Fruit fly (Drosophila melanogaster) whole organism, embryonic: ENCODE results near the gene SmydA-9.
A peak's percentile ranks its signal among the peaks of the same experiment; 100 is the strongest.

ENCODE experiments used
- Abd-B ChIP-seq: fragments of 200-800 bp; sonication (Bioruptor generic); optimal IDR thresholded peaks from 2 replicates; lab custom pipeline; 2018; ENCODE audit warnings: missing biosample characterization, mild to moderate bottlenecking, missing genetic modification characterization, moderate library complexity
- CG10366 ChIP-seq: fragments of 200-800 bp; sonication (Bioruptor generic); IDR thresholded peaks from 2 replicates; pipeline ENCODE4 v1.3.6; 2022; ENCODE audit warnings: missing biosample characterization, missing genetic modification characterization
- CG12391 ChIP-seq: fragments of 200-800 bp; sonication (Bioruptor generic); optimal IDR thresholded peaks from 3 replicates; lab custom pipeline; 2018; ENCODE audit warnings: missing biosample characterization, mild to moderate bottlenecking, missing genetic modification characterization, moderate library complexity
- CG14014 ChIP-seq: fragments of 200-800 bp; sonication (Bioruptor generic); IDR thresholded peaks from 2 replicates; pipeline ENCODE4 v1.3.6; 2022; ENCODE audit warnings: missing biosample characterization, missing genetic modification characterization
- CG15011 ChIP-seq: fragments of 200-800 bp; sonication (Bioruptor generic); optimal IDR thresholded peaks from 3 replicates; lab custom pipeline; 2018; ENCODE audit warnings: missing biosample characterization, mild to moderate bottlenecking, missing genetic modification characterization
- CG1647 ChIP-seq: fragments of 200-800 bp; sonication (Bioruptor generic); optimal IDR thresholded peaks from 3 replicates; lab custom pipeline; 2016; ENCODE audit warnings: missing biosample characterization, missing genetic modification characterization
- CG1832 ChIP-seq: fragments of 200-800 bp; sonication (Bioruptor generic); optimal IDR thresholded peaks from 2 replicates; lab custom pipeline; 2017; ENCODE audit warnings: missing biosample characterization, mild to moderate bottlenecking, missing genetic modification characterization, inconsistent platforms
- CG18599 ChIP-seq: fragments of 200-800 bp; sonication (Bioruptor generic); optimal IDR thresholded peaks from 3 replicates; lab custom pipeline; 2017; ENCODE audit warnings: missing biosample characterization, missing genetic modification characterization, mild to moderate bottlenecking, moderate library complexity, missing genetic modification reagents
- CG2712 ChIP-seq: fragments of 200-800 bp; optimal IDR thresholded peaks from 3 replicates; lab custom pipeline; 2019; ENCODE audit warnings: missing biosample characterization, mild to moderate bottlenecking, missing genetic modification characterization, moderate library complexity
- CG30020 ChIP-seq: fragments of 200-800 bp; optimal IDR thresholded peaks from 2 replicates; lab custom pipeline; 2019; ENCODE audit warnings: missing biosample characterization, mild to moderate bottlenecking, missing genetic modification characterization, moderate library complexity
- CG31365 ChIP-seq: fragments of 200-800 bp; sonication (Bioruptor generic); optimal IDR thresholded peaks from 2 replicates; lab custom pipeline; 2018; ENCODE audit warnings: missing biosample characterization, mild to moderate bottlenecking, missing genetic modification characterization
- CG32772 ChIP-seq: fragments of 200-800 bp; sonication (Bioruptor generic); IDR thresholded peaks from 2 replicates; pipeline ENCODE4 v1.3.6; 2022; ENCODE audit warnings: missing biosample characterization, missing genetic modification characterization
- CG33213 ChIP-seq: fragments of 200-800 bp; sonication (Bioruptor generic); optimal IDR thresholded peaks from 3 replicates; lab custom pipeline; 2016; ENCODE audit warnings: missing biosample characterization, missing genetic modification characterization
- CG34224 ChIP-seq: fragments of 200-800 bp; sonication (Bioruptor generic); IDR thresholded peaks from 3 replicates; pipeline ENCODE4 v1.3.6; 2022; ENCODE audit warnings: missing biosample characterization, missing genetic modification characterization; ENCODE audit not compliant: partially characterized antibody
- CG3726 ChIP-seq: fragments of 200-800 bp; sonication (Bioruptor generic); IDR thresholded peaks from 3 replicates; pipeline ENCODE4, ENCODE4 v1.3.6; 2022; ENCODE audit warnings: missing biosample characterization, missing genetic modification characterization
- CG6791 ChIP-seq: fragments of 200-800 bp; sonication (Bioruptor generic); IDR thresholded peaks from 3 replicates; pipeline ENCODE4 v1.3.6; 2022; ENCODE audit warnings: missing biosample characterization, missing genetic modification characterization; ENCODE audit not compliant: partially characterized antibody
- CG9817 ChIP-seq: fragments of 200-800 bp; sonication (Bioruptor generic); optimal IDR thresholded peaks from 2 replicates; lab custom pipeline; 2018; ENCODE audit warnings: missing biosample characterization, mild to moderate bottlenecking, missing genetic modification characterization, moderate library complexity
- D19A ChIP-seq: fragments of 200-800 bp; optimal IDR thresholded peaks from 3 replicates; lab custom pipeline; 2019; ENCODE audit warnings: missing biosample characterization, mild to moderate bottlenecking, missing genetic modification characterization, moderate library complexity
- Dip3 ChIP-seq: fragments of 200-800 bp; sonication (Bioruptor generic); optimal IDR thresholded peaks from 3 replicates; lab custom pipeline; 2016; ENCODE audit warnings: missing biosample characterization, missing genetic modification characterization
- Ets97D ChIP-seq: fragments of 200-800 bp; sonication (Bioruptor generic); optimal IDR thresholded peaks from 3 replicates; lab custom pipeline; 2016; ENCODE audit warnings: missing biosample characterization, missing genetic modification characterization
- HLHmδ ChIP-seq: fragments of 200-800 bp; sonication (Bioruptor generic); optimal IDR thresholded peaks from 2 replicates; lab custom pipeline; 2018; ENCODE audit warnings: missing biosample characterization, mild to moderate bottlenecking, missing genetic modification characterization, moderate library complexity
- Hsf ChIP-seq: fragments of 200-800 bp; sonication (Bioruptor generic); optimal IDR thresholded peaks from 3 replicates; lab custom pipeline; 2016; ENCODE audit warnings: missing biosample characterization, missing genetic modification characterization
- Jarid2 ChIP-seq: fragments of 200-800 bp; sonication (Bioruptor generic); optimal IDR thresholded peaks from 3 replicates; lab custom pipeline; 2017; ENCODE audit warnings: mild to moderate bottlenecking, missing biosample characterization, missing genetic modification reagents, missing genetic modification characterization
- Lhr ChIP-seq: fragments of 200-800 bp; sonication (Bioruptor generic); optimal IDR thresholded peaks from 3 replicates; lab custom pipeline; 2017; ENCODE audit warnings: mild to moderate bottlenecking, missing biosample characterization, missing genetic modification reagents, missing genetic modification characterization
- MTF-1 ChIP-seq: fragments of 200-800 bp; sonication (Bioruptor generic); optimal IDR thresholded peaks from 2 replicates; lab custom pipeline; 2018; ENCODE audit warnings: missing biosample characterization, mild to moderate bottlenecking, missing genetic modification characterization, borderline replicate concordance
- Oli ChIP-seq: fragments of 200-800 bp; sonication (Bioruptor generic); optimal IDR thresholded peaks from 2 replicates; lab custom pipeline; 2018; ENCODE audit warnings: missing biosample characterization, mild to moderate bottlenecking, missing genetic modification characterization, moderate library complexity
- Opbp ChIP-seq: fragments of 200-800 bp; sonication (Bioruptor generic); IDR thresholded peaks from 3 replicates; pipeline ENCODE4 v1.3.6; 2022; ENCODE audit warnings: missing biosample characterization, missing genetic modification characterization; ENCODE audit not compliant: partially characterized antibody
- Sin3A ChIP-seq: fragments of >200 bp; optimal IDR thresholded peaks from 2 replicates; lab custom pipeline; 2018
- Taf1 ChIP-seq: fragments of 200-800 bp; sonication (Bioruptor generic); IDR thresholded peaks from 2 replicates; pipeline ENCODE4 v1.3.6; 2022; ENCODE audit warnings: missing biosample characterization, missing genetic modification characterization
- Xrp1 ChIP-seq: fragments of 200-800 bp; sonication (Bioruptor generic); IDR thresholded peaks from 2 replicates; pipeline ENCODE4 v1.3.6; 2022; ENCODE audit warnings: missing biosample characterization, missing genetic modification characterization
- bsh ChIP-seq, 2 experiments: fragments of 200-800 bp; sonication (Bioruptor generic); optimal IDR thresholded peaks; 2 replicates each; lab custom pipeline; 2017 to 2018; ENCODE audit warnings: mild to moderate bottlenecking in 2 of 2, missing biosample characterization in 2 of 2, missing genetic modification characterization in 2 of 2, moderate library complexity in 1 of 2
- caup ChIP-seq: fragments of 200-800 bp; sonication (Bioruptor generic); optimal IDR thresholded peaks from 3 replicates; lab custom pipeline; 2017; ENCODE audit warnings: missing biosample characterization, mild to moderate bottlenecking, missing genetic modification characterization, moderate library complexity; ENCODE audit not compliant: severe bottlenecking
- cwo ChIP-seq: fragments of 200-800 bp; sonication (Bioruptor generic); optimal IDR thresholded peaks from 3 replicates; lab custom pipeline; 2017; ENCODE audit warnings: missing biosample characterization, missing genetic modification characterization, mild to moderate bottlenecking, moderate library complexity, missing genetic modification reagents
- exex ChIP-seq: fragments of 200-800 bp; sonication (Bioruptor generic); optimal IDR thresholded peaks from 4 replicates; lab custom pipeline; 2018; ENCODE audit warnings: missing biosample characterization, mild to moderate bottlenecking, missing genetic modification characterization, moderate library complexity
- fru ChIP-seq: fragments of >200 bp; optimal IDR thresholded peaks from 2 replicates; lab custom pipeline; 2017
- gcm ChIP-seq: fragments of 200-800 bp; sonication (Bioruptor generic); optimal IDR thresholded peaks from 2 replicates; lab custom pipeline; 2019; ENCODE audit warnings: missing biosample characterization, mild to moderate bottlenecking, missing genetic modification characterization, moderate library complexity
- gsb-n ChIP-seq: fragments of 200-800 bp; sonication (Bioruptor generic); optimal IDR thresholded peaks from 3 replicates; lab custom pipeline; 2018; ENCODE audit warnings: missing biosample characterization, mild to moderate bottlenecking, missing genetic modification characterization
- hb ChIP-seq: fragments of 200-800 bp; sonication (Bioruptor generic); IDR thresholded peaks from 3 replicates; pipeline ENCODE4 v1.3.6; 2022; ENCODE audit warnings: missing biosample characterization, missing genetic modification characterization; ENCODE audit not compliant: partially characterized antibody
- lbe ChIP-seq: fragments of 200-800 bp; sonication (Bioruptor generic); optimal IDR thresholded peaks from 2 replicates; lab custom pipeline; 2016; ENCODE audit warnings: missing biosample characterization, mild to moderate bottlenecking, missing genetic modification characterization
- lov ChIP-seq, 2 experiments: fragments of 200-800 bp in 1 of 2; fragments of >200 bp in 1 of 2; sonication (Bioruptor generic) in 1 of 2; IDR thresholded peaks in 1 of 2; optimal IDR thresholded peaks in 1 of 2; 2 replicates in 1 of 2; 3 replicates in 1 of 2; pipeline versions ENCODE4 v1.3.6 to Lab custom; 2017 to 2022; ENCODE audit warnings: missing biosample characterization in 1 of 2, missing genetic modification characterization in 1 of 2
- onecut ChIP-seq: fragments of 200-800 bp; sonication (Bioruptor generic); IDR thresholded peaks from 2 replicates; pipeline ENCODE4 v1.3.6; 2022; ENCODE audit warnings: missing biosample characterization, missing genetic modification characterization
- otp ChIP-seq: fragments of 200-800 bp; sonication (Bioruptor generic); IDR thresholded peaks from 3 replicates; pipeline ENCODE4, ENCODE4 v1.3.6; 2022; ENCODE audit warnings: missing biosample characterization, missing genetic modification characterization
- pan ChIP-seq, 4 experiments: fragments of >200 bp in 3 of 4; fragments of 200-800 bp in 1 of 4; sonication (Bioruptor generic) in 1 of 4; optimal IDR thresholded peaks in 3 of 4; IDR thresholded peaks in 1 of 4; 2 replicates each; pipeline versions ENCODE4 v1.3.6 to Lab custom; 2017 to 2022; ENCODE audit warnings: missing biosample characterization in 2 of 4, missing genetic modification characterization in 2 of 4, mixed read lengths in 1 of 4
- ro ChIP-seq: fragments of 200-800 bp; sonication (Bioruptor generic); IDR thresholded peaks from 2 replicates; pipeline ENCODE4 v1.3.6; 2022; ENCODE audit warnings: missing biosample characterization, missing genetic modification characterization
- tap ChIP-seq: fragments of 200-800 bp; optimal IDR thresholded peaks from 3 replicates; lab custom pipeline; 2019; ENCODE audit warnings: missing biosample characterization, mild to moderate bottlenecking, missing genetic modification characterization, moderate library complexity
- tgo ChIP-seq: fragments of 200-800 bp; sonication (Bioruptor generic); IDR thresholded peaks from 3 replicates; pipeline ENCODE4 v1.3.6; 2022; ENCODE audit warnings: missing biosample characterization, missing genetic modification characterization
- usp ChIP-seq: fragments of >200 bp; optimal IDR thresholded peaks from 2 replicates; lab custom pipeline; 2017; ENCODE audit warnings: missing biosample characterization, missing genetic modification characterization
- vnd ChIP-seq: fragments of 200-800 bp; sonication (Bioruptor generic); IDR thresholded peaks from 3 replicates; pipeline ENCODE4 v1.3.6; 2022; ENCODE audit warnings: missing biosample characterization, missing genetic modification characterization; ENCODE audit not compliant: partially characterized antibody
- zfh2 ChIP-seq: fragments of 200-800 bp; sonication (Bioruptor generic); optimal IDR thresholded peaks from 2 replicates; lab custom pipeline; 2016; ENCODE audit warnings: missing biosample characterization, missing genetic modification characterization

SmydA-9 gene

DNA sequence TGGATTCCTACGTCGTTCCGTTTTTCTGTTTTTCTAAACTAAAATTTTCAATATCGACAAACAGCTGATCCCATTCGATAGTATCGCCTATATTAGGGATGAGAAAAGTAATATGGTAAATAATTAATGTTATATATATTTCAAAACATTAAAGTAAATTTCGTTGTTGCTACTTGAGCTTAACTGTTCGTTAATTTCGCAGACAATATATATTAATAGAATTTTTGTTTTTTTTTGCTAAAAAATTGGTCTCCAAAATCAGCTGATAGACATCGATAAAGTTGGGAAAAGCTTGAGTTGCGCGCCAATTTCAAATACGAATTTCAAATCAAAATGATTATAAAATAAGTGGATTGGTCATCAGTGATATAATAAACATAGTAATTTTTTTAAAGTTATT lies 14.3 kb downstream of the SmydA-9 start, which contains the start of gene CG12118 (continued):
- TF ChIP-seq pan (optimal IDR thresholded peaks at IDR 0.05; lab: Kevin White, UChicago), result no peak
- peak in 1 of 2 experiments; percentile 84 for TF ChIP-seq pan (GFP tag; optimal IDR thresholded peaks at IDR 0.05 in 1 of 2, IDR thresholded peaks at IDR 0.05 in 1 of 2)
- no peak for TF ChIP-seq HLHmδ (GFP tag; lab: Kevin White, UChicago)
- TF ChIP-seq zfh2 (GFP tag; lab: Kevin White, UChicago), result peak; percentile 69
- TF ChIP-seq Ets97D, result peak; percentile 36
- TF ChIP-seq tap, result peak; percentile 38
- no peak for TF ChIP-seq ro (GFP tag; lab: Robert Waterston, UW)
- TF ChIP-seq Xrp1, result peak; percentile 80
- TF ChIP-seq Jarid2, result no peak
- peak; percentile 63 for TF ChIP-seq D19A (tag; lab: Kevin White, UChicago)
- TF ChIP-seq CG12391 (tag; lab: Kevin White, UChicago), result peak; percentile 91
- TF ChIP-seq lov (optimal IDR thresholded peaks at IDR 0.05; lab: Kevin White, UChicago), result no peak
- peak; percentile 84 for TF ChIP-seq lov (GFP tag; IDR thresholded peaks at IDR 0.05; lab: Robert Waterston, UW)
- TF ChIP-seq CG2712 (tag; lab: Kevin White, UChicago), result peak; percentile 85
- peak; percentile 52 for TF ChIP-seq Lhr (GFP tag; lab: Kevin White, UChicago)
- peak; percentile 62 for TF ChIP-seq caup (GFP tag; lab: Kevin White, UChicago)
- TF ChIP-seq CG34224 (GFP tag; lab: Robert Waterston, UW), result peak; percentile 91
- TF ChIP-seq CG18599 (GFP tag; lab: Kevin White, UChicago), result peak; percentile 72
- TF ChIP-seq Sin3A (lab: Kevin White, UChicago), result no peak
- TF ChIP-seq CG1647 (GFP tag; lab: Kevin White, UChicago), result no peak
- TF ChIP-seq CG14014 (GFP tag; lab: Robert Waterston, UW), result peak; percentile 52; the same call in 1 of the 2 replicates
- TF ChIP-seq CG30020, result peak; percentile 41
- no peak for TF ChIP-seq CG31365 (tag; lab: Kevin White, UChicago)
- TF ChIP-seq CG15011 (GFP tag; lab: Kevin White, UChicago), result peak; percentile 20
- no peak for TF ChIP-seq MTF-1 (GFP tag; lab: Kevin White, UChicago)
- peak; percentile 49 for TF ChIP-seq cwo
- TF ChIP-seq gsb-n (tag; lab: Kevin White, UChicago), result peak; percentile 56
- peak; percentile 59 for TF ChIP-seq Oli (tag; lab: Kevin White, UChicago)
- TF ChIP-seq lbe (GFP tag; lab: Kevin White, UChicago), result peak; percentile 84
- TF ChIP-seq CG9817, result peak; percentile 74
- peak; percentile 88 for TF ChIP-seq CG10366 (GFP tag; lab: Robert Waterston, UW)
- TF ChIP-seq otp (GFP tag; lab: Robert Waterston, UW), result peak; percentile 73; the same call in 2 of the 3 replicates
- peak; percentile 63 for TF ChIP-seq Abd-B (GFP tag; lab: Kevin White, UChicago)
- peak; percentile 84 for TF ChIP-seq hb (GFP tag; lab: Robert Waterston, UW)
- no peak for TF ChIP-seq Taf1 (GFP tag; lab: Robert Waterston, UW)
- peak; percentile 82 for TF ChIP-seq CG6791
- peak; percentile 94 for TF ChIP-seq vnd (GFP tag; lab: Robert Waterston, UW)
- TF ChIP-seq CG3726 (GFP tag; lab: Robert Waterston, UW), result peak; percentile 5; the same call in 1 of the 3 replicates
- peak; percentile 35 for TF ChIP-seq Dip3 (GFP tag; lab: Kevin White, UChicago)
- peak; percentile 64 for TF ChIP-seq gcm (GFP tag; lab: Kevin White, UChicago)
- TF ChIP-seq Hsf (GFP tag; lab: Kevin White, UChicago), result peak; percentile 71
- peak; percentile 14; the same call in 1 of the 2 replicates for TF ChIP-seq onecut (GFP tag; lab: Robert Waterston, UW)
- peak in 1 of 2 experiments; percentile 84 for TF ChIP-seq bsh (GFP tag; optimal IDR thresholded peaks at IDR 0.05; lab: Kevin White, UChicago)
- no peak for TF ChIP-seq fru (lab: Kevin White, UChicago)
- TF ChIP-seq Opbp, result peak; percentile 85
- no peak for TF ChIP-seq usp (GFP tag; lab: Kevin White, UChicago)
- peak; percentile 79 for TF ChIP-seq tgo
- no peak for TF ChIP-seq CG1832 (GFP tag; lab: Kevin White, UChicago)
- no peak for TF ChIP-seq CG33213 (GFP tag; lab: Kevin White, UChicago)
- TF ChIP-seq exex (tag; lab: Kevin White, UChicago), result peak; percentile 50
- peak; percentile 75 for TF ChIP-seq CG32772 (GFP tag; lab: Robert Waterston, UW)
